Worm (Caenorhabditis elegans): ENCODE results near the gene com-1.

ce11 chrIII:10909166-10909565 is 13.0 kb downstream of the com-1 start:
- TF ChIP-seq W03F9.2 (tag; optimal IDR thresholded peaks at IDR 0.05) = no peak
- no peak for TF ChIP-seq him-1 (tag; optimal IDR thresholded peaks at IDR 0.05)
- TF ChIP-seq dao-5 (tag; optimal IDR thresholded peaks at IDR 0.05) = no peak
